Worm (Caenorhabditis elegans) whole organism, early embryonic: ENCODE results near the gene coq-6.

Experiments used
- B0310.2 ChIP-seq: sonication (generic microtip); optimal IDR thresholded peaks from 2 replicates; lab custom pipeline; 2016; ENCODE audit warnings: mild to moderate bottlenecking, missing genetic modification characterization, missing compliant biosample characterization
- F13C5.2 ChIP-seq: sonication (generic microtip); optimal IDR thresholded peaks from 2 replicates; lab custom pipeline; 2017; ENCODE audit warnings: mild to moderate bottlenecking, missing genetic modification characterization, inconsistent platforms, missing compliant biosample characterization
- aly-1 ChIP-seq: sonication (generic microtip); optimal IDR thresholded peaks from 2 replicates; lab custom pipeline; 2016; ENCODE audit warnings: missing genetic modification characterization, missing compliant biosample characterization
- ama-1 ChIP-seq: fragments of 150-350 bp; optimal IDR thresholded peaks from 2 replicates; lab custom pipeline; 2014
- ceh-13 ChIP-seq: fragments of 200-800 bp; sonication (Bioruptor generic); optimal IDR thresholded peaks from 2 replicates; lab custom pipeline; 2018; ENCODE audit warnings: mild to moderate bottlenecking, missing genetic modification characterization, missing compliant biosample characterization
- ceh-36 ChIP-seq: sonication (generic microtip); optimal IDR thresholded peaks from 2 replicates; lab custom pipeline; 2016; ENCODE audit warnings: missing genetic modification characterization, inconsistent platforms, missing compliant biosample characterization
- ets-7 ChIP-seq: sonication (generic microtip); optimal IDR thresholded peaks from 2 replicates; lab custom pipeline; 2016; ENCODE audit warnings: missing genotype, missing genetic modification characterization, missing compliant biosample characterization
- flt-1 ChIP-seq: fragments of 200-800 bp; sonication (Bioruptor generic); IDR thresholded peaks from 2 replicates; pipeline ENCODE4 v1.3.6; 2022; ENCODE audit warnings: missing genetic modification characterization, missing compliant biosample characterization
- hmbx-1 ChIP-seq: sonication (generic microtip); optimal IDR thresholded peaks from 2 replicates; lab custom pipeline; 2016; ENCODE audit warnings: mild to moderate bottlenecking, missing genetic modification characterization, missing compliant biosample characterization
- hmg-4 ChIP-seq: fragments of 200-800 bp; sonication (Bioruptor generic); optimal IDR thresholded peaks from 2 replicates; lab custom pipeline; 2018; ENCODE audit warnings: mild to moderate bottlenecking, missing genetic modification characterization, missing compliant biosample characterization
- hnd-1 ChIP-seq: sonication (generic microtip); optimal IDR thresholded peaks from 2 replicates; lab custom pipeline; 2016; ENCODE audit warnings: missing genetic modification characterization, missing compliant biosample characterization
- pes-1 ChIP-seq: fragments of 200-800 bp; sonication (Bioruptor generic); IDR thresholded peaks from 2 replicates; pipeline ENCODE4 v1.3.6; 2022; ENCODE audit warnings: missing genetic modification reagents, missing genetic modification characterization, missing compliant biosample characterization
- scrt-1 ChIP-seq: fragments of 200-800 bp; sonication (Bioruptor generic); IDR thresholded peaks from 2 replicates; pipeline ENCODE4 v1.3.6; 2022; ENCODE audit warnings: missing genetic modification characterization, missing compliant biosample characterization
- sea-1 ChIP-seq: fragments of 200-800 bp; sonication (Bioruptor generic); conservative IDR thresholded peaks from 2 replicates; pipeline ENCODE4 v1.3.6; 2022; ENCODE audit warnings: missing genetic modification characterization, missing compliant biosample characterization
- tbx-11 ChIP-seq: fragments of 200-800 bp; sonication (Bioruptor generic); IDR thresholded peaks from 2 replicates; pipeline ENCODE4 v1.3.6; 2022; ENCODE audit warnings: missing genetic modification characterization, missing compliant biosample characterization
- tbx-37 ChIP-seq: fragments of 200-800 bp; sonication (Bioruptor generic); conservative IDR thresholded peaks from 2 replicates; pipeline ENCODE4 v1.3.6; 2022; ENCODE audit warnings: missing genetic modification reagents, missing genetic modification characterization, missing compliant biosample characterization
- tra-4 ChIP-seq: sonication (generic microtip); optimal IDR thresholded peaks from 2 replicates; lab custom pipeline; 2017; ENCODE audit warnings: missing genetic modification characterization, missing compliant biosample characterization

Gene coq-6

ce11 chrV:9349687-9350086 is 13.1 kb downstream of the coq-6 start, which contains the start of gene srx-47:
Gene srx-47, plus strand, starts transcription at chrV:9349987.
- TF ChIP-seq tbx-11 (GFP tag; lab: Robert Waterston, UW) (no peak), flt-1 (no peak), scrt-1 (GFP tag; lab: Robert Waterston, UW) (no peak), ceh-36 (tag; lab: Kevin White, UChicago) (no peak), F13C5.2 (tag; lab: Kevin White, UChicago) (no peak), sea-1 (GFP tag; lab: Robert Waterston, UW) (no peak), hnd-1 (tag; lab: Kevin White, UChicago) (no peak), ama-1 (lab: Kevin White, UChicago) (no peak), ceh-13 (GFP tag; lab: Kevin White, UChicago) (no peak), hmg-4 (GFP tag; lab: Kevin White, UChicago) (no peak), tra-4 (tag; lab: Kevin White, UChicago) (no peak), hmbx-1 (tag; lab: Kevin White, UChicago) (no peak)

DNA sequence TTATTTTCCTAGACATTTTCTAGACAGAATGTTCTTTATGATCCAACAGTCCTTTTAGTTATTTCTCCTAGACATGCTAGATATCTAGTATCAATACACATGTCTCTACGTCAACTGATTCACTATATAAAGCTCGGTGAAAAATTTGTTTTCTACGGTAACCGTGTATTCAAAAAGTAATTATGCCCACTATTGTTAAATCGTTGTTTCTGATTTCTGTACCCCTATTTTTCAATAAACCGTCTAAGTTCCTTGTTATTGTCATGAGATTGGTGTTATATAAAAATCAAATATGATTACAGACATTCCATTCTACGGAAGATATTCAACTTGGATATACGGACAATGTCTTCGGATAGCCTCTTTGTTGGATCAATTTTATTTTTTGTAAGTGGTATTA is 16.4 kb downstream of the coq-6 start, which contains the start of gene srx-46:
srx-46 (plus strand) TSS at position 301 of the 400 bp plus-strand sequence.
- no peak for TF ChIP-seq hnd-1 (tag; lab: Kevin White, UChicago)
- no peak for TF ChIP-seq hmg-4 (GFP tag; lab: Kevin White, UChicago)
- TF ChIP-seq aly-1 (tag; lab: Kevin White, UChicago) = no peak
- TF ChIP-seq pes-1 (GFP tag; lab: Robert Waterston, UW) = no peak
- no peak for TF ChIP-seq ceh-13 (GFP tag; lab: Kevin White, UChicago)
- TF ChIP-seq ceh-36 (tag; lab: Kevin White, UChicago) = no peak
- TF ChIP-seq hmbx-1 (tag; lab: Kevin White, UChicago) = no peak
- TF ChIP-seq B0310.2 (tag; lab: Kevin White, UChicago) = no peak
- no peak for TF ChIP-seq sea-1 (GFP tag; lab: Robert Waterston, UW)
- TF ChIP-seq tbx-37 (GFP tag; lab: Robert Waterston, UW) = no peak
- TF ChIP-seq tbx-11 (GFP tag; lab: Robert Waterston, UW) = no peak
- TF ChIP-seq tra-4 (tag; lab: Kevin White, UChicago) = no peak
- no peak for TF ChIP-seq ama-1 (lab: Kevin White, UChicago)
- TF ChIP-seq flt-1 = no peak

DNA sequence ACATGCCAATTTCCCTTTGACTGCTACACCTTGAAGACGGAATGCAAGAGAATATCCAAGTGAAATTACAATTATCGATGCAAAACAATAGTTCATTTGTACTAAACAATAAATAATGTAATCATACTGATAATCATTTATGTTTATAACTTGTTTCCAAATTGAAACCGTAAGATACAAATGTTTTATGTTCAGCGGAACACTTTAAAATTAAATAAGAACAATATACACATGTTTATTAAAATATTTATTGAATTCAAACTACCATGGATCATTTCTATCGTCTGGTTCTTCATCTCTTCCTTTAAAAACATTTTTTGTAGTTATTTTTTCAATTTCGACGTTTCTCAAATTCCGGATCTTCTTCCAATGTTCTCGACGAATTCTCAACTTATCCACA is 18.8 kb downstream of the coq-6 start, which contains the start of gene ttr-40:
ttr-40 (minus strand) TSS at position 101 of the 400 bp plus-strand sequence.
- no peak for TF ChIP-seq hnd-1 (tag; lab: Kevin White, UChicago)
- TF ChIP-seq ceh-13 (GFP tag; lab: Kevin White, UChicago) = no peak
- TF ChIP-seq scrt-1 (GFP tag; lab: Robert Waterston, UW) = no peak
- no peak for TF ChIP-seq ama-1 (lab: Kevin White, UChicago)
- TF ChIP-seq tbx-37 (GFP tag; lab: Robert Waterston, UW) = no peak
- no peak for TF ChIP-seq ets-7 (tag; lab: Kevin White, UChicago)
- TF ChIP-seq B0310.2 (tag; lab: Kevin White, UChicago) = no peak

- TF ChIP-seq ceh-13 (GFP tag; lab: Kevin White, UChicago) = no peak
These were observed 19.8 kb downstream of the coq-6 start, which contains the start of gene ttr-49 for ce11 chrV:9356345-9356744. Gene ttr-49, minus strand, starts transcription at chrV:9356515.

DNA sequence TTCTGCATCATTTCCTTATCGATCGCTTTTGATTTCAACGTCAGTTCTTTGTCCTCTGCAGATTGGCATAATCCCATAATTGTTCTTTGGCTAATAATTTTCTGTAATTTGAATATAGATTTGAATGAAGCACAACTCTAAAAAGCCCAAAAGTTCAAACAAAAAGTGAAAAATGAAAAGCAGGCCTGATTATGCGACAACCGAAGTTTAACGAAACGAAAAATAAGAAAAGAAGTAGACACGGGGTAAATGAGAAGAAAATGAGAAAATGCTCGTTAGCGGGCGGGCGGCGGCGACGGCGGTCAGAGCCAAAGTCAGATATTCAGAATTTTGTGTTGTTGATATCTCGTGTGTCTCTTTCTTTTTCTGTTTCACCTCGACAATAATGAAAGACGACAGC is 23.1 kb downstream of the coq-6 start, which contains the start of gene gpa-3:
gpa-3 (minus strand) TSS at position 101 of the 400 bp plus-strand sequence.
- no peak for TF ChIP-seq ets-7 (tag; lab: Kevin White, UChicago)
- TF ChIP-seq tbx-11 (GFP tag; lab: Robert Waterston, UW) = no peak
- no peak for TF ChIP-seq ceh-36 (tag; lab: Kevin White, UChicago)
- no peak for TF ChIP-seq ceh-13 (GFP tag; lab: Kevin White, UChicago)
- no peak for TF ChIP-seq hmbx-1 (tag; lab: Kevin White, UChicago)
- TF ChIP-seq tra-4 (tag; lab: Kevin White, UChicago) = no peak
- no peak for TF ChIP-seq ama-1 (lab: Kevin White, UChicago)
- TF ChIP-seq aly-1 (tag; lab: Kevin White, UChicago) = no peak
- no peak for TF ChIP-seq pes-1 (GFP tag; lab: Robert Waterston, UW)
- TF ChIP-seq flt-1 = no peak
- no peak for TF ChIP-seq hnd-1 (tag; lab: Kevin White, UChicago)
- no peak for TF ChIP-seq hmg-4 (GFP tag; lab: Kevin White, UChicago)
- no peak for TF ChIP-seq scrt-1 (GFP tag; lab: Robert Waterston, UW)
- TF ChIP-seq tbx-37 (GFP tag; lab: Robert Waterston, UW) = no peak

DNA sequence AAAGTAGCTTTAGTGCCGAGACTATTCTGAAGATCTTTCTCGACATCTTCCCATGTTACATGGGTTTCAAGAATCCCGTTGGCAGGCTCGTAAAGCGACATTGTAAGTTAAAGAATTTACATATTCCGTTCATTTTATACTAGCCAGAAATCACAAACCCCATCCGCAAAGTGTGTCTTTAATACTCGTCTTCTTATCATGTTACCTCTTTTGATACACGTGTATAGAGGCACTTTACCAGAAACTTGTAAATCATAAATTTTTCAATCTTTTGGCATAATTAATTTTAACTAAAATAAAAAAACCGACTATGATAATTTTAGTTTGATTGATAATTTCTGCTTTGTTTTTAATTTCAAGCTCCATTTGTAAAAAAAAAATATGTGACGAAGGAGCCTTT is 34.4 kb downstream of the coq-6 start, which contains the start of gene E02C12.6:
E02C12.6 (minus strand) TSS at position 101 of the 400 bp plus-strand sequence.
- TF ChIP-seq tbx-11 (GFP tag; lab: Robert Waterston, UW) (no peak), hmbx-1 (tag; lab: Kevin White, UChicago) (no peak), F13C5.2 (tag; lab: Kevin White, UChicago) (no peak), ceh-13 (GFP tag; lab: Kevin White, UChicago) (no peak), tra-4 (tag; lab: Kevin White, UChicago) (no peak), ama-1 (lab: Kevin White, UChicago) (no peak), B0310.2 (tag; lab: Kevin White, UChicago) (no peak), flt-1 (no peak), aly-1 (tag; lab: Kevin White, UChicago) (no peak), hmg-4 (GFP tag; lab: Kevin White, UChicago) (no peak), ets-7 (tag; lab: Kevin White, UChicago) (no peak), tbx-37 (GFP tag; lab: Robert Waterston, UW) (no peak), sea-1 (GFP tag; lab: Robert Waterston, UW) (no peak), scrt-1 (GFP tag; lab: Robert Waterston, UW) (no peak), hnd-1 (tag; lab: Kevin White, UChicago) (no peak), pes-1 (GFP tag; lab: Robert Waterston, UW) (no peak), ceh-36 (tag; lab: Kevin White, UChicago) (no peak)

ce11 chrV:9373473-9373872 is 36.9 kb downstream of the coq-6 start, which contains the start of gene E02C12.8:
Gene E02C12.8, minus strand, starts transcription at chrV:9373613.
- TF ChIP-seq hmbx-1 (tag; lab: Kevin White, UChicago) = no peak
- no peak for TF ChIP-seq tbx-11 (GFP tag; lab: Robert Waterston, UW)
- TF ChIP-seq pes-1 (GFP tag; lab: Robert Waterston, UW) = no peak
- TF ChIP-seq B0310.2 (tag; lab: Kevin White, UChicago) = no peak
